Fruit fly (Drosophila melanogaster) whole organism, embryonic: ENCODE data around the gene Cyp12a4.

Experiments used
- CG11398 ChIP-seq: fragments of 200-800 bp; sonication (Bioruptor generic); optimal IDR thresholded peaks from 2 replicates; lab custom pipeline; 2016; ENCODE audit warnings: missing biosample characterization, missing genetic modification characterization
- CG14441 ChIP-seq: fragments of 200-800 bp; sonication (Bioruptor generic); IDR thresholded peaks from 2 replicates; pipeline ENCODE4 v1.3.6; 2022; ENCODE audit warnings: missing biosample characterization, missing genetic modification characterization
- CG15269 ChIP-seq: fragments of 200-800 bp; sonication (Bioruptor generic); optimal IDR thresholded peaks from 2 replicates; lab custom pipeline; 2018; ENCODE audit warnings: missing biosample characterization, mild to moderate bottlenecking, missing genetic modification characterization, moderate library complexity
- CG15696 ChIP-seq: fragments of 200-800 bp; sonication (Bioruptor generic); optimal IDR thresholded peaks from 2 replicates; lab custom pipeline; 2019; ENCODE audit warnings: missing biosample characterization, mild to moderate bottlenecking, missing genetic modification characterization, moderate library complexity
- CG7745 ChIP-seq: fragments of 200-800 bp; sonication (Bioruptor generic); optimal IDR thresholded peaks from 2 replicates; lab custom pipeline; 2018; ENCODE audit warnings: missing biosample characterization, mild to moderate bottlenecking, missing genetic modification characterization, moderate library complexity
- vvl ChIP-seq: fragments of 200-800 bp; sonication (Bioruptor generic); IDR thresholded peaks from 2 replicates; pipeline ENCODE4 v1.3.6; 2022; ENCODE audit warnings: missing biosample characterization, missing genetic modification characterization

DNA sequence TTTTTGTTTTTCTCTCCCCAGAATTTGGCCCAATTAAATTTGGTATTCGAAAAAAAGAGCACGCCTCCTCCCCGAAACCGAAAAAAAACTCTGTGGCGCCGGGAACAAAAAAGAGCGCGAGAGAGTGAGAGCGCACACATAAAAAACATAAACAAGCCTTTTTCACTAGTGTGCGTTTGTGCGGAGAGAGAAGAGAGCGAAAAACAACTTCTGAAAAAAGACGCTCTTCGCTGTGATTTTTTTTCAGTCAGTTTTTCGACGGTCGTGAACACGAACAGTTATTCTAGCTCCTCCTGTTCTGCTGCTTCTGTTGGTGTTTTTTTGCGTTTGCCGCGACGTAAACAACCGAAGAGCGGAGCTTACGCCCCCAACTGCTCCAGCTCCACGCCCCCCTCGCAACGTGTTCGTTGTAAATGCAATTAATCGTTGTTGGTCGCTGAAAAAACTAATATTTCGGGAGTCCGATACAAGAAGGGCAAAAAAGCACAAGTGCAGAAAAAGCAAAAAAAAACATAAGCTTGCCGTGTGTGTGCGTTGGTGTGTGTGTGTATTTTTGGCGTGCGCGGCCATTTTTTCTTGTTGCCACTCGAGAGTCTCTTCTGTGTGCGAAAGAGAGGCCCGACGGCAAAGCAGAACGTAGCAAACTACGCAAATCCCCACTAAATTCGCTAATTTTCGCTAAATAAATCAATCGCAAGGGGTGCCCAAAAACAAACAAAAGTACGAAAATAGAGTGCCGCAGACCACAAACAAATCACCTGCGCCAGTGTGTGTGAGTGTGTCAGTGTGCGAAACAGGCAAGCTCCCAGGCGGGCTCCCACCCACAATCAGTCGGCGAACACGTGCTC lies 29.2 kb downstream of the Cyp12a4 start, which contains the start of gene sqz:
- TF ChIP-seq CG11398 (GFP tag; lab: Kevin White, UChicago) (no peak), CG15269 (tag; lab: Kevin White, UChicago) (no peak), vvl (GFP tag; lab: Robert Waterston, UW) (peak; percentile 45), CG15696 (tag; lab: Kevin White, UChicago) (no peak), CG7745 (tag; lab: Kevin White, UChicago) (no peak), CG14441 (no peak)
